Worm (Caenorhabditis elegans) whole organism, early embryonic: ENCODE measurements around the gene T14G8.6.
A peak's percentile ranks its signal among the peaks of the same experiment; 100 is the strongest.

ENCODE experiments used
- B0310.2 ChIP-seq: sonication (generic microtip); optimal IDR thresholded peaks from 2 replicates; lab custom pipeline; 2016; ENCODE audit warnings: mild to moderate bottlenecking, missing genetic modification characterization, missing compliant biosample characterization
- F13C5.2 ChIP-seq: sonication (generic microtip); optimal IDR thresholded peaks from 2 replicates; lab custom pipeline; 2017; ENCODE audit warnings: mild to moderate bottlenecking, missing genetic modification characterization, inconsistent platforms, missing compliant biosample characterization
- aly-1 ChIP-seq: sonication (generic microtip); optimal IDR thresholded peaks from 2 replicates; lab custom pipeline; 2016; ENCODE audit warnings: missing genetic modification characterization, missing compliant biosample characterization
- ama-1 ChIP-seq: fragments of 150-350 bp; optimal IDR thresholded peaks from 2 replicates; lab custom pipeline; 2014
- ceh-13 ChIP-seq: fragments of 200-800 bp; sonication (Bioruptor generic); optimal IDR thresholded peaks from 2 replicates; lab custom pipeline; 2018; ENCODE audit warnings: mild to moderate bottlenecking, missing genetic modification characterization, missing compliant biosample characterization
- ceh-36 ChIP-seq: sonication (generic microtip); optimal IDR thresholded peaks from 2 replicates; lab custom pipeline; 2016; ENCODE audit warnings: missing genetic modification characterization, inconsistent platforms, missing compliant biosample characterization
- ets-7 ChIP-seq: sonication (generic microtip); optimal IDR thresholded peaks from 2 replicates; lab custom pipeline; 2016; ENCODE audit warnings: missing genotype, missing genetic modification characterization, missing compliant biosample characterization
- flt-1 ChIP-seq: fragments of 200-800 bp; sonication (Bioruptor generic); IDR thresholded peaks from 2 replicates; pipeline ENCODE4 v1.3.6; 2022; ENCODE audit warnings: missing genetic modification characterization, missing compliant biosample characterization
- hmbx-1 ChIP-seq: sonication (generic microtip); optimal IDR thresholded peaks from 2 replicates; lab custom pipeline; 2016; ENCODE audit warnings: mild to moderate bottlenecking, missing genetic modification characterization, missing compliant biosample characterization
- hmg-4 ChIP-seq: fragments of 200-800 bp; sonication (Bioruptor generic); optimal IDR thresholded peaks from 2 replicates; lab custom pipeline; 2018; ENCODE audit warnings: mild to moderate bottlenecking, missing genetic modification characterization, missing compliant biosample characterization
- hnd-1 ChIP-seq: sonication (generic microtip); optimal IDR thresholded peaks from 2 replicates; lab custom pipeline; 2016; ENCODE audit warnings: missing genetic modification characterization, missing compliant biosample characterization
- pes-1 ChIP-seq: fragments of 200-800 bp; sonication (Bioruptor generic); IDR thresholded peaks from 2 replicates; pipeline ENCODE4 v1.3.6; 2022; ENCODE audit warnings: missing genetic modification reagents, missing genetic modification characterization, missing compliant biosample characterization
- scrt-1 ChIP-seq: fragments of 200-800 bp; sonication (Bioruptor generic); IDR thresholded peaks from 2 replicates; pipeline ENCODE4 v1.3.6; 2022; ENCODE audit warnings: missing genetic modification characterization, missing compliant biosample characterization
- sea-1 ChIP-seq: fragments of 200-800 bp; sonication (Bioruptor generic); conservative IDR thresholded peaks from 2 replicates; pipeline ENCODE4 v1.3.6; 2022; ENCODE audit warnings: missing genetic modification characterization, missing compliant biosample characterization
- tbx-11 ChIP-seq: fragments of 200-800 bp; sonication (Bioruptor generic); IDR thresholded peaks from 2 replicates; pipeline ENCODE4 v1.3.6; 2022; ENCODE audit warnings: missing genetic modification characterization, missing compliant biosample characterization
- tbx-37 ChIP-seq: fragments of 200-800 bp; sonication (Bioruptor generic); conservative IDR thresholded peaks from 2 replicates; pipeline ENCODE4 v1.3.6; 2022; ENCODE audit warnings: missing genetic modification reagents, missing genetic modification characterization, missing compliant biosample characterization
- tra-4 ChIP-seq: sonication (generic microtip); optimal IDR thresholded peaks from 2 replicates; lab custom pipeline; 2017; ENCODE audit warnings: missing genetic modification characterization, missing compliant biosample characterization

The T14G8.6 gene

DNA sequence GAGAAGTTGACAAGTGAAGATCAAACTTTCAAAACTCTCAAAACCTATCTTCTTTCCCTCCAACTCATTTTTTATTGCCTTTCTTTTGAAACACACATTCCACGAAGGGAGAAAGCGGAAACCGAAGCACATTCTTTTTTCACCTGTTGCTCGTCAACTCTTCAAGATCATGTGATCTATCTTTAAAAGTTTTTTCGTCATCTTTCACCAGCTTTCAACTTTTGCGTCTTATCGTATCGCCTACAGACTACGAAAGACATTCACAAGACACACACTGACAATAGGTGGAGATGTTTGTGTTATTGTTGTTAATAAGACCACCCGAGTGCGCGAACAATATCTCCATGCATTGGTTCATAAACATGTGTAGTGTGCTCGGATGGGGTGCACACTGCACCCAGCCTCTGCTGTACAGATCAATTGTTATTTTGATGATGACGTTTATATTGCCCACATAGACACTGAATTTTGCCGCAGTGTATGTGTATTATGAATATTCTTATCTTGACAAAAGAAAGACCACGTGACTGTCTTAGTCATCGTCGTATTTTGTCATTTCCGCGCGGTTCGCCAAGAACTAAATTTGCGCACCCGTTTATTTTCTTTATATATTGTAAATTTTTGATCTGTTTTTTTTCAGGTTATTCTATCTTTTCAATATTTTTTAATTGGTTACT, 11.2 kb upstream of the T14G8.6 start:
- TF ChIP-seq sea-1 (no peak), flt-1 (GFP tag; lab: Robert Waterston, UW) (no peak), hmbx-1 (no peak), B0310.2 (tag; lab: Kevin White, UChicago) (no peak), tbx-11 (GFP tag; lab: Robert Waterston, UW) (no peak), hnd-1 (tag; lab: Kevin White, UChicago) (no peak), ceh-36 (no peak), aly-1 (tag; lab: Kevin White, UChicago) (no peak), scrt-1 (GFP tag; lab: Robert Waterston, UW) (no peak), tra-4 (tag; lab: Kevin White, UChicago) (no peak), tbx-37 (no peak), ets-7 (tag; lab: Kevin White, UChicago) (no peak), pes-1 (no peak)

DNA sequence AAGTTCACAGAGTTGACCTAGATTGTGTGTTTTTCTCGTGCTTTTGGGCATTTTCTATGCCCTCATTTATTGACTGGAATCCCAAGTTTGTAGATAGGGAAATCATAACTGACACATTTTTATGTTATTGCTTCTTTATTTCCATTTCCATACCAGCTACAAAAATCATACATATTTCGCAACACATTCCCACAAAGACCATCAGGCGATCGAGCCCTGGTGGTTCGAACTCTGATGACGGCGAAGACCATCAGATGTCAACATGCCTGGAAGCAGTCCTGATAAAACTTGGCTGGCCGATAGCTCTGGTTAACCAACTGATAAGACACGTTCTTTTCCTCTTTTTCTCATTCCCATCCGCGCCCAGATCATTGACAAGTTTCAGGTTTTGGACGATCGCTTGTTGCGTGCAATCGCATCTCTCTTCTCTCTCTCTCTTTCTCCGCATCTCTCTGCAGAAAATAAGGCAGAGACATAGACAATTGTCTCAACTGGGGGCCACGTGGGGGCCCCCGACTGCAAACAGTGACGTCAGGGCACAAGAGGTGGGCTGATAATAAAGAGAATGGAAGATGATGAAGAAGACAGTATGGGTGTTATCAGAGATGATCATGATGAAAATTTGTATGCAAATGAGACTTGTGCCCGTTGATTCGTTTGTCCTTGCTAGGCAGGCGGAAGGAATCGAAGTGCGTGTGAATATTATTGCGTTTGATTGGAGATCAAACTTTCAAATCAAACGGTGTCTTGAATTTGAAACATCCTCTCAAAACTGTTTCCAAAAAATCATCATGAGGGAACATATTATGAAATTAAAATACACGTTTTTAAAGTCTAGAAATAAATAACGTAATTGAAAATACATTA, 9.6 kb upstream of the T14G8.6 start:
- TF ChIP-seq tbx-11 (GFP tag; lab: Robert Waterston, UW) (0 out of 2 replicates have a peak, but pooled peaks have one; percentile 36), B0310.2 (tag; lab: Kevin White, UChicago) (no peak)

DNA sequence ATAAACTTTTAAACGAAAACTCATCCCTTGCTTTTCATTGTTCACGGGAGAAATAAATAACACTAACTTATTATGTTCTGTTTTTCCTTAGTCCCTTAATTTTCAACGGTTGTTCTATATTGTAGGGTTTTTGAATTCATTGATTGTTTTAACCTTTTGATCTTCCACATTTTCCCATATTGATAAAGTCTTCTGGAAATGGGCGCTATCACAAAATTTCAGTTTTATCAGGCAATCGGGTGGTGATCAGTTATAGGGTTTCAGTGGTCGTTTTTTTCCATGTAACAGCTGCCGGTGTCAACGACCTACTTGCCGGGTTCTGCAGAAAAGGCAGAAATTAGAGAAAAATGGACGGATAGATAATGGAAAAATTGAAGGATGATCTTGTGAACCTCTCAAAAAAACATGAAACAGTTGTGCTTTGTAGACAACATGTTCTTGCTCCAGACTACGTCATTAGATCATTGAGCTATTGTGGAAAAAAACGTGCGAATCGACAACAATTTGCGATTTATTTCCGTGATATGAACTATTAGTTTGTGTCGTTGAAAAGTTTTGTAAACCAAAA, 7.3 kb upstream of the T14G8.6 start:
- TF ChIP-seq ama-1 (lab: Kevin White, UChicago) (no peak), pes-1 (no peak), tbx-11 (GFP tag; lab: Robert Waterston, UW) (no peak), F13C5.2 (tag; lab: Kevin White, UChicago) (no peak), ceh-13 (GFP tag; lab: Kevin White, UChicago) (no peak), B0310.2 (tag; lab: Kevin White, UChicago) (no peak), aly-1 (tag; lab: Kevin White, UChicago) (no peak), ceh-36 (no peak)

DNA sequence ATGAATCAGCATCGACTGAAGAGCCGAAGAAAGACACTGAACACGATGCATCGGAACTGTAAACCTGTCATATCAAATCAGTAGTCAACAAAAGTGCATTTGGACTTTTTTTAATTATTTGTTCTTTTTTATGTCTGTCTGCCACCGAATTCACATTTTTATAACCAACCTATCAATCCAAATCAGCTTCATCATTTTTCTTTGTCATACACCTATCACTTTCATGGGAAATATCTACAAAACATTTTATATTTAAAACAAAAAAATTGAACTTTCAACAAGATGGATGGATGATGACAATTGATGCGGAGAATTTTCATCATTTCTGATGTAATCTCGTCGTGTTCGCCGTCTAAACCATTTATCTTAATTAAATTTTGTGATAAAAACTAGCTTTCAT, 6.8 kb upstream of the T14G8.6 start:
- TF ChIP-seq hnd-1 (tag; lab: Kevin White, UChicago) (no peak), hmbx-1 (no peak), F13C5.2 (tag; lab: Kevin White, UChicago) (no peak), sea-1 (no peak), pes-1 (no peak), ets-7 (tag; lab: Kevin White, UChicago) (no peak), hmg-4 (no peak), flt-1 (GFP tag; lab: Robert Waterston, UW) (no peak), ama-1 (lab: Kevin White, UChicago) (no peak), tbx-37 (no peak), ceh-13 (GFP tag; lab: Kevin White, UChicago) (no peak)

DNA sequence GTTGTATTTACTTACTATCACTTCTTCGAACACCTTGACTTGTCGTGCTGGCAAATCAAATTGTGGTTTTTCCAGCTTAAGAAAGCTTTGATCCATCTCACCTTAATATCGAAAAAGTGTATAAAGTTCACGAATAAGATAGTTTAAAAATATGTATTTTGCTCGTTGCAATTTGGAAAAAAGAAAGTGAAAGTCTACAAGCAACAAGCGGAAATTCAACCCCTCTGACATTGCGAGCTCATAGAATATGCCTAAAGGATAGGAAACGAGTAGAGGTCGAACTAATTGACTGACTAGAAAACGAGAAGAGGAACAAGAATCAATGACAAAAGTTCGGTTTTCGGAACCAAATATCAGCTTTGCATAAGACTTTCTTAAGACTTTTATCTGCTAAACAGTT, 1.1 kb upstream of the T14G8.6 start, which contains the start of gene T14G8.4:
TSS of gene T14G8.4 (minus strand) at position 101 of the 400 bp plus-strand sequence.
- TF ChIP-seq ama-1 (lab: Kevin White, UChicago) (no peak), flt-1 (GFP tag; lab: Robert Waterston, UW) (no peak), ceh-36 (no peak), B0310.2 (tag; lab: Kevin White, UChicago) (no peak), hmbx-1 (no peak)

DNA sequence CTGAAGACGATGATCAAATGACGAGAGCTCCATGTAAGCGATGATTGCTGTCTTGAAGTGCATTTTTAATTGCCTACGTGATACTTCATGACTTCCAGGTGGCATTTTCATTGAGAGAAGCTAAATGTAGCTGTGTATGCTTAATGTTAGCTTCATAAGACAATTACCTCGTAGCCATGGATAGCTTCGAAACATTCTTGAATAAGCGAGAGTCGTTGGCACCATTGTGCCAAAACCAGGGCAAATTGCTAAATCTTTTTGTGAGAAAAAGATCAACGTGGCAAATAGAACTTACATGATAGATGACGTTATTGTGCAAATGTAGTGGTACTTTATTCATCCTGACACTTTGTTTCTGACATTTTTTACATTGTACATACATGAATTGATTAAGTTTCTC, 616 bp upstream of the T14G8.6 start:
- TF ChIP-seq tbx-11 (GFP tag; lab: Robert Waterston, UW) (no peak), ceh-36 (no peak), pes-1 (no peak), F13C5.2 (tag; lab: Kevin White, UChicago) (no peak), sea-1 (no peak), aly-1 (tag; lab: Kevin White, UChicago) (no peak)

DNA sequence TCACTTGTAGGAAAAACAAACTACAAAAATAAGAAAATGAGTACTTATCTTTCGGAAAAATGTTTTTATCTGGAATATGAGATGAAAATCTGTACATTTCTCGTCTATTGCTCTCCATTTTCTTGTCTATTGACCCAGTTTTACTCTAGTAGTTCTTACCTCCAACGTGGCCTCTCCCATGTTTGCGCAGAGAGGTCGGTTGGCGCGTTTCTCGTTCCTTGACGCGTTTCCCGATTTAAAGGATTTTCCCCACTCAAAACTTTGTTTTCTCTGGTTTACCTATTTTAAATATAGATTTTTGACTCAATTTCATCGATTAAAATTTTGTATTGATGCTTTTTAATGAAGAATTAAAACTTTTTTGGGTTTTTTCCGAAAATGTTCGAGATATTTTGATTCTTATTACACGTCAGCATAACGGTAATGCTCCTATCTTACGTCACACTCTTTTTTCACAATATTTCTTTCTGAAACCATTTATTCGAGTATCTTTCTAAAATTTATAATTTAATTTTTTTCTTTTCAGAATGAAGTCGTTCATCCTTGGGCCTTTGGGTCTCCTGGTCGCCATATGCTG, 1.8 kb downstream of the T14G8.6 start, which contains the start of gene T14G8.3:
TSS of gene T14G8.3 (plus strand) at position 527 of the 577 bp plus-strand sequence.
- TF ChIP-seq hmbx-1 = no peak
- TF ChIP-seq sea-1 = no peak
- TF ChIP-seq tbx-37 = no peak
- no peak for TF ChIP-seq F13C5.2 (tag; lab: Kevin White, UChicago)
- no peak for TF ChIP-seq ama-1 (lab: Kevin White, UChicago)
- no peak for TF ChIP-seq aly-1 (tag; lab: Kevin White, UChicago)
- TF ChIP-seq tra-4 (tag; lab: Kevin White, UChicago) = no peak
- no peak for TF ChIP-seq ets-7 (tag; lab: Kevin White, UChicago)
- TF ChIP-seq tbx-11 (GFP tag; lab: Robert Waterston, UW) = no peak
- no peak for TF ChIP-seq flt-1 (GFP tag; lab: Robert Waterston, UW)
- no peak for TF ChIP-seq ceh-13 (GFP tag; lab: Kevin White, UChicago)
- TF ChIP-seq ceh-36 = no peak
- TF ChIP-seq scrt-1 (GFP tag; lab: Robert Waterston, UW) = no peak
- TF ChIP-seq hmg-4 = no peak
- no peak for TF ChIP-seq hnd-1 (tag; lab: Kevin White, UChicago)
- no peak for TF ChIP-seq B0310.2 (tag; lab: Kevin White, UChicago)
- no peak for TF ChIP-seq pes-1
